Worm (Caenorhabditis elegans): ENCODE data around the gene unc-47.

DNA sequence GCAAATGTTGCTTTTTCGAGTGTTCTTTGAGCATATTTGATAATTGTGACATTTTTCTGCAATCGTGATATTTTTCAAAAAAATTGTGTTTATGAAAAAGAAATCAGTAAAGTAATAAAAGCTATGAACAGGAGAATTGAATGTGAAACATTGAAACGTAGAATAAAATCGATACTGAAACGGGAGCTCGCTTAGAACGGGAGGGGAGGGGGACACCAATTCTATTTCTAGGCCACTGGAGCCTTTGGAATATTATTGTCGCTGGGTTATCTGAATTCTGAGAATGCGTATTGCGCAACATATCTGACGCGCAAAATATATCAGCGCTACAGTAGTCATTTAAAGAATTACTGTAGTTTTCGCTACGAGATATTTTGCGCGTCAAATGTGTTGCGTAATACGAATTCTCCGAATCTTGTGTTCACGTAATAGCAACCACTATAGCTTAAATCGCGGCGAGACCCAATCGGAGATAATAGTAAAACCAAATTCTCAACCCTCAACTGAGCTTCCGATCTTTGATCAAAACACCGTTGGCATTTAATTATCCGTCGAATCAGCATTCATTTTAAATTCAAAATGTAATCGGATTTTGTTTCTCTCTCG lies 25.9 kb upstream of the unc-47 start, which contains the start of the genes blos-1 and best-18:
- TF ChIP-seq ztf-23 (GFP tag; IDR thresholded peaks at IDR 0.05) (no peak), klf-2 (GFP tag; conservative IDR thresholded peaks at IDR 0.05) (no peak), cog-1 (tag; optimal IDR thresholded peaks at IDR 0.05) (no peak), flt-1 (GFP tag; IDR thresholded peaks at IDR 0.05) (no peak), ztf-29 (GFP tag; IDR thresholded peaks at IDR 0.05) (no peak)
